Worm (Caenorhabditis elegans) whole organism, late embryonic: Measurements from ENCODE around the gene chil-26.

ENCODE experiments used
- C38D4.7 ChIP-seq: fragments of 200-800 bp; sonication (Bioruptor generic); optimal IDR thresholded peaks from 2 replicates; lab custom pipeline; 2018; ENCODE audit warnings: mild to moderate bottlenecking, missing genetic modification characterization, moderate library complexity, missing compliant biosample characterization
- ama-1 ChIP-seq: fragments of 150-350 bp; optimal IDR thresholded peaks from 2 replicates; lab custom pipeline; 2014
- ceh-34 ChIP-seq: sonication (generic microtip); optimal IDR thresholded peaks from 2 replicates; lab custom pipeline; 2016; ENCODE audit warnings: mild to moderate bottlenecking, missing genetic modification characterization, missing compliant biosample characterization
- dmd-4 ChIP-seq: sonication (generic microtip); optimal IDR thresholded peaks from 2 replicates; lab custom pipeline; 2016; ENCODE audit warnings: borderline replicate concordance, missing genetic modification characterization, missing compliant biosample characterization
- elt-2 ChIP-seq: sonication (generic microtip); optimal IDR thresholded peaks from 2 replicates; lab custom pipeline; 2016; ENCODE audit warnings: missing genetic modification reagents, missing genetic modification characterization, missing compliant biosample characterization
- fkh-10 ChIP-seq: fragments of 150-350 bp; optimal IDR thresholded peaks from 2 replicates; lab custom pipeline; 2014; ENCODE audit warnings: missing biosample characterization, missing genetic modification reagents, missing genetic modification characterization
- nhr-232 ChIP-seq: sonication (generic microtip); optimal IDR thresholded peaks from 2 replicates; lab custom pipeline; 2016; ENCODE audit warnings: missing genetic modification characterization, missing compliant biosample characterization
- rnt-1 ChIP-seq: sonication (generic microtip); optimal IDR thresholded peaks from 2 replicates; lab custom pipeline; 2016; ENCODE audit warnings: missing genetic modification characterization, missing compliant biosample characterization
- unc-55 ChIP-seq: sonication (generic microtip); optimal IDR thresholded peaks from 2 replicates; lab custom pipeline; 2017; ENCODE audit warnings: missing biosample characterization, missing genetic modification reagents, missing genetic modification characterization

- TF ChIP-seq elt-2 (tag; lab: Kevin White, UChicago) (no peak), ceh-34 (tag; lab: Kevin White, UChicago) (no peak), nhr-232 (tag; lab: Kevin White, UChicago) (no peak), dmd-4 (tag; lab: Kevin White, UChicago) (no peak), rnt-1 (tag; lab: Kevin White, UChicago) (no peak), fkh-10 (GFP tag; lab: Kevin White, UChicago) (no peak), C38D4.7 (no peak), unc-55 (no peak), ama-1 (lab: Kevin White, UChicago) (no peak)
These were observed 22.5 kb downstream of the chil-26 start for ce11 chrII:9497309-9497708.
